Worm (Caenorhabditis elegans): ENCODE results near the gene vha-14.

ce11 chrIII:9523581-9523980, 15.7 kb downstream of the vha-14 start, which contains the start of gene mrps-23:
- no peak for TF ChIP-seq F10B5.3 (tag; optimal IDR thresholded peaks at IDR 0.05)
- no peak for TF ChIP-seq pqm-1 (tag; optimal IDR thresholded peaks at IDR 0.05)
- no peak for TF ChIP-seq skn-1 (tag; optimal IDR thresholded peaks at IDR 0.05)
- no peak for TF ChIP-seq duxl-1 (tag; optimal IDR thresholded peaks at IDR 0.05; ENCODE audit: poor library complexity)
- TF ChIP-seq nhr-48 (tag; optimal IDR thresholded peaks at IDR 0.05), result no peak
- TF ChIP-seq vab-7 (GFP tag; IDR thresholded peaks at IDR 0.05), result no peak
- TF ChIP-seq Y75B8A.6 (GFP tag; IDR thresholded peaks at IDR 0.05), result no peak
- no peak for TF ChIP-seq nhr-237 (tag; optimal IDR thresholded peaks at IDR 0.05)
